Fruit fly (Drosophila melanogaster): ENCODE results near the gene Lerp.

dm6 chr3R:26906711-26907510 lies 44.0 kb upstream of the Lerp start:
- no peak for TF ChIP-seq Rel (GFP tag; optimal IDR thresholded peaks at IDR 0.05)
- TF ChIP-seq Rel (tag; optimal IDR thresholded peaks at IDR 0.05), result no peak
- TF ChIP-seq h (GFP tag; optimal IDR thresholded peaks at IDR 0.05), result no peak
- TF ChIP-seq CG32264 (GFP tag; optimal IDR thresholded peaks at IDR 0.05), result no peak
- TF ChIP-seq dsf (GFP tag; optimal IDR thresholded peaks at IDR 0.05; ENCODE audit: borderline replicate concordance), result no peak
- no peak for TF ChIP-seq psq (GFP tag; optimal IDR thresholded peaks at IDR 0.05)
- TF ChIP-seq lola (GFP tag; optimal IDR thresholded peaks at IDR 0.05), result no peak
- no peak for TF ChIP-seq Mio (GFP tag; optimal IDR thresholded peaks at IDR 0.05)
- TF ChIP-seq foxo (GFP tag; optimal IDR thresholded peaks at IDR 0.05), result no peak
